Worm (Caenorhabditis elegans): ENCODE measurements around the gene R12B2.13.

ce11 chrIII:5834663-5835062 lies 1.4 kb upstream of the R12B2.13 start:
- no peak for TF ChIP-seq snpc-4 (tag; optimal IDR thresholded peaks at IDR 0.05)
- TF ChIP-seq fkh-10 (GFP tag; optimal IDR thresholded peaks at IDR 0.05), result no peak
- TF ChIP-seq jun-1 (tag; optimal IDR thresholded peaks at IDR 0.05), result no peak
- no peak for TF ChIP-seq skn-1 (tag; optimal IDR thresholded peaks at IDR 0.05)
